Worm (Caenorhabditis elegans) whole organism, young adult: Measurements from ENCODE around the gene W03C9.6.

Experiments
- B0019.2 ChIP-seq: fragments of 200-800 bp; sonication (Bioruptor generic); conservative IDR thresholded peaks from 2 replicates; pipeline ENCODE4 v1.3.6; 2022; ENCODE audit warnings: missing genetic modification reagents, missing genetic modification characterization, missing compliant biosample characterization
- B0336.3 ChIP-seq: fragments of 200-800 bp; sonication (Bioruptor generic); IDR thresholded peaks from 2 replicates; pipeline ENCODE4 v1.3.6; 2022; ENCODE audit warnings: missing genetic modification characterization, missing compliant biosample characterization
- C17E4.6 ChIP-seq: fragments of 200-800 bp; sonication (Bioruptor generic); IDR thresholded peaks from 2 replicates; pipeline ENCODE4 v1.3.6; 2022; ENCODE audit warnings: missing genetic modification reagents, missing genetic modification characterization, missing compliant biosample characterization
- F33H1.4 ChIP-seq: fragments of 200-800 bp; sonication (Bioruptor generic); IDR thresholded peaks from 2 replicates; pipeline ENCODE4 v1.3.6; 2022; ENCODE audit warnings: missing genetic modification reagents, missing genetic modification characterization, missing compliant biosample characterization
- F39B2.1 ChIP-seq: fragments of 200-800 bp; sonication (Bioruptor generic); IDR thresholded peaks from 2 replicates; pipeline ENCODE4 v1.3.6; 2022; ENCODE audit warnings: missing genetic modification reagents, missing genetic modification characterization, missing compliant biosample characterization
- F49E8.2 ChIP-seq: sonication (generic microtip); optimal IDR thresholded peaks from 3 replicates; lab custom pipeline; 2017; ENCODE audit warnings: missing genetic modification characterization, mild to moderate bottlenecking, missing compliant biosample characterization, antibody characterized with exemption, moderate library complexity; ENCODE audit not compliant: insufficient read depth
- K12H6.12 ChIP-seq: fragments of 200-800 bp; sonication (Bioruptor generic); optimal IDR thresholded peaks from 2 replicates; lab custom pipeline; 2018; ENCODE audit warnings: mild to moderate bottlenecking, missing genetic modification characterization, missing compliant biosample characterization
- T07F8.4 ChIP-seq: sonication (generic microtip); optimal IDR thresholded peaks from 2 replicates; lab custom pipeline; 2016; ENCODE audit warnings: mild to moderate bottlenecking, missing genetic modification characterization, moderate library complexity, missing compliant biosample characterization
- T26A5.8 ChIP-seq: sonication (generic microtip); optimal IDR thresholded peaks from 2 replicates; lab custom pipeline; 2016; ENCODE audit warnings: missing genetic modification characterization, missing compliant biosample characterization
- Y53G8AR.9 ChIP-seq: fragments of 200-800 bp; sonication (Bioruptor generic); conservative IDR thresholded peaks from 2 replicates; pipeline ENCODE4 v1.3.6; 2022; ENCODE audit warnings: missing genetic modification reagents, missing genetic modification characterization, missing compliant biosample characterization
- Y79H2A.3 ChIP-seq: fragments of 200-800 bp; sonication (Bioruptor generic); conservative IDR thresholded peaks from 2 replicates; pipeline ENCODE4 v1.3.6; 2022; ENCODE audit warnings: missing genetic modification reagents, missing genetic modification characterization, missing compliant biosample characterization
- aptf-2 ChIP-seq: fragments of 200-800 bp; sonication (Bioruptor generic); conservative IDR thresholded peaks from 2 replicates; pipeline ENCODE4 v1.3.6; 2022; ENCODE audit warnings: missing genetic modification reagents, missing genetic modification characterization, missing compliant biosample characterization
- aptf-3 ChIP-seq: fragments of 200-800 bp; sonication (Bioruptor generic); IDR thresholded peaks from 2 replicates; pipeline ENCODE4 v1.3.6; 2022; ENCODE audit warnings: missing genetic modification characterization, missing compliant biosample characterization
- athp-1 ChIP-seq: sonication (generic microtip); optimal IDR thresholded peaks from 2 replicates; lab custom pipeline; 2017; ENCODE audit warnings: mild to moderate bottlenecking, missing genetic modification characterization, missing compliant biosample characterization
- attf-6 ChIP-seq: fragments of 200-800 bp; sonication (Bioruptor generic); IDR thresholded peaks from 2 replicates; pipeline ENCODE4 v1.3.6; 2022; ENCODE audit warnings: missing genetic modification reagents, missing genetic modification characterization, missing compliant biosample characterization
- cebp-1 ChIP-seq, 2 experiments: fragments of 200-800 bp in 1 of 2; sonication (Bioruptor generic) in 1 of 2; sonication (generic microtip) in 1 of 2; IDR thresholded peaks in 1 of 2; optimal IDR thresholded peaks in 1 of 2; 2 replicates each; pipeline versions ENCODE4 v1.3.6 to Lab custom; 2017 to 2022; ENCODE audit warnings: missing compliant biosample characterization in 2 of 2, missing genetic modification characterization in 2 of 2, mild to moderate bottlenecking in 1 of 2, missing genetic modification reagents in 1 of 2, moderate library complexity in 1 of 2
- cebp-2 ChIP-seq: fragments of 200-800 bp; sonication (Bioruptor generic); IDR thresholded peaks from 2 replicates; pipeline ENCODE4 v1.3.6; 2022; ENCODE audit warnings: missing genetic modification characterization, missing compliant biosample characterization
- ceh-27 ChIP-seq: fragments of 200-800 bp; sonication (Bioruptor generic); optimal IDR thresholded peaks from 2 replicates; lab custom pipeline; 2018; ENCODE audit warnings: mild to moderate bottlenecking, missing genetic modification characterization, moderate library complexity, missing compliant biosample characterization
- ceh-40 ChIP-seq: fragments of 200-800 bp; sonication (Bioruptor generic); IDR thresholded peaks from 2 replicates; pipeline ENCODE4 v1.3.6; 2022; ENCODE audit warnings: missing genetic modification characterization, missing compliant biosample characterization
- ceh-91 ChIP-seq: fragments of 200-800 bp; sonication (Bioruptor generic); IDR thresholded peaks from 2 replicates; pipeline ENCODE4 v1.3.6; 2022; ENCODE audit warnings: missing genetic modification reagents, missing genetic modification characterization, missing compliant biosample characterization
- ets-4 ChIP-seq: fragments of 200-800 bp; sonication (Bioruptor generic); optimal IDR thresholded peaks from 2 replicates; lab custom pipeline; 2018; ENCODE audit warnings: mild to moderate bottlenecking, missing genetic modification characterization, missing compliant biosample characterization
- him-1 ChIP-seq: sonication (generic microtip); optimal IDR thresholded peaks from 2 replicates; lab custom pipeline; 2016; ENCODE audit warnings: missing genotype, missing genetic modification reagents, missing genetic modification characterization, missing compliant biosample characterization
- hmg-1.2 ChIP-seq: fragments of 200-800 bp; sonication (Bioruptor generic); IDR thresholded peaks from 2 replicates; pipeline ENCODE4 v1.3.6; 2022; ENCODE audit warnings: missing genetic modification reagents, missing genetic modification characterization, missing compliant biosample characterization
- hmg-20 ChIP-seq: fragments of 200-800 bp; sonication (Bioruptor generic); IDR thresholded peaks from 2 replicates; pipeline ENCODE4 v1.3.6; 2022; ENCODE audit warnings: missing genetic modification reagents, missing genetic modification characterization, missing compliant biosample characterization
- hsf-1 ChIP-seq: fragments of 200-800 bp; sonication (Bioruptor generic); IDR thresholded peaks from 2 replicates; pipeline ENCODE4 v1.3.6; 2022; ENCODE audit warnings: missing genetic modification reagents, missing genetic modification characterization, missing compliant biosample characterization
- let-526 ChIP-seq: fragments of 200-800 bp; sonication (Bioruptor generic); IDR thresholded peaks from 2 replicates; pipeline ENCODE4 v1.3.6; 2022; ENCODE audit warnings: missing genetic modification reagents, missing genetic modification characterization, missing compliant biosample characterization
- lsl-1 ChIP-seq: fragments of 200-800 bp; sonication (Bioruptor generic); optimal IDR thresholded peaks from 2 replicates; lab custom pipeline; 2018; ENCODE audit warnings: mild to moderate bottlenecking, missing genetic modification characterization, moderate library complexity, missing compliant biosample characterization
- madf-10 ChIP-seq: sonication (generic microtip); optimal IDR thresholded peaks from 2 replicates; lab custom pipeline; 2016; ENCODE audit warnings: mild to moderate bottlenecking, missing genetic modification characterization, missing compliant biosample characterization
- mcd-1 ChIP-seq: fragments of 200-800 bp; sonication (Bioruptor generic); IDR thresholded peaks from 2 replicates; pipeline ENCODE4 v1.3.6; 2022; ENCODE audit warnings: missing genetic modification reagents, missing genetic modification characterization, missing compliant biosample characterization
- mes-4 ChIP-seq: sonication (generic microtip); optimal IDR thresholded peaks from 2 replicates; lab custom pipeline; 2016; ENCODE audit warnings: missing genotype, missing genetic modification characterization, missing compliant biosample characterization
- nhr-27 ChIP-seq: fragments of 200-800 bp; sonication (Bioruptor generic); optimal IDR thresholded peaks from 2 replicates; lab custom pipeline; 2018; ENCODE audit warnings: mild to moderate bottlenecking, missing genetic modification characterization, moderate library complexity, missing compliant biosample characterization
- nhr-80 ChIP-seq: sonication (generic microtip); optimal IDR thresholded peaks from 2 replicates; lab custom pipeline; 2016; ENCODE audit warnings: missing genetic modification characterization, missing compliant biosample characterization
- nhr-90 ChIP-seq: sonication (generic microtip); optimal IDR thresholded peaks from 2 replicates; lab custom pipeline; 2016; ENCODE audit warnings: missing genotype, mild to moderate bottlenecking, missing genetic modification characterization, missing compliant biosample characterization
- pha-4 ChIP-seq: fragments of 150-350 bp; sonication (generic microtip); optimal IDR thresholded peaks from 2 replicates; lab custom pipeline; 2014; ENCODE audit warnings: missing biosample characterization, missing genetic modification reagents, missing genetic modification characterization
- rec-8 ChIP-seq, 2 experiments: sonication (generic microtip); optimal IDR thresholded peaks; 2 replicates each; lab custom pipeline; 2016; ENCODE audit warnings: mild to moderate bottlenecking in 2 of 2, missing genetic modification characterization in 2 of 2, missing genetic modification reagents in 2 of 2, missing genotype in 2 of 2, missing biosample characterization in 1 of 2, missing compliant biosample characterization in 1 of 2, moderate library complexity in 1 of 2
- rpc-1 ChIP-seq, 2 experiments: fragments of 150-350 bp in 1 of 2; sonication (generic microtip) in 1 of 2; optimal IDR thresholded peaks; 2 replicates each; lab custom pipeline; 2014 to 2018; ENCODE audit warnings: missing biosample characterization in 1 of 2, missing genetic modification characterization in 1 of 2, missing genetic modification reagents in 1 of 2, missing genotype in 1 of 2
- sea-2 ChIP-seq: fragments of 200-800 bp; sonication (Bioruptor generic); IDR thresholded peaks from 2 replicates; pipeline ENCODE4 v1.3.6; 2022; ENCODE audit warnings: missing genetic modification characterization, missing compliant biosample characterization
- snpc-1.1 ChIP-seq: sonication (generic microtip); optimal IDR thresholded peaks from 2 replicates; lab custom pipeline; 2017; ENCODE audit warnings: missing genetic modification characterization, mild to moderate bottlenecking, missing compliant biosample characterization, antibody characterized with exemption, moderate library complexity, missing genotype, missing genetic modification reagents; ENCODE audit not compliant: insufficient read depth
- snpc-1.3 ChIP-seq: sonication (generic microtip); optimal IDR thresholded peaks from 2 replicates; lab custom pipeline; 2017; ENCODE audit warnings: missing genetic modification characterization, mild to moderate bottlenecking, missing compliant biosample characterization, antibody characterized with exemption, moderate library complexity, missing genotype, missing genetic modification reagents; ENCODE audit not compliant: insufficient read depth
- snpc-4 ChIP-seq, 5 experiments: fragments of 150-350 bp in 1 of 5; sonication (generic microtip) in 4 of 5; optimal IDR thresholded peaks; 2 replicates each; lab custom pipeline; 2014 to 2018; ENCODE audit warnings: missing genetic modification characterization in 5 of 5, missing biosample characterization in 3 of 5, antibody characterized with exemption in 2 of 5, mild to moderate bottlenecking in 2 of 5, missing compliant biosample characterization in 2 of 5, missing genotype in 2 of 5, moderate library complexity in 2 of 5, missing genetic modification reagents in 1 of 5
- tlf-1 ChIP-seq: fragments of 200-800 bp; sonication (Bioruptor generic); optimal IDR thresholded peaks from 2 replicates; lab custom pipeline; 2018; ENCODE audit warnings: mild to moderate bottlenecking, missing genetic modification characterization, missing compliant biosample characterization
- unc-130 ChIP-seq: sonication (generic microtip); optimal IDR thresholded peaks from 2 replicates; lab custom pipeline; 2016; ENCODE audit warnings: missing genetic modification reagents, missing genetic modification characterization, missing compliant biosample characterization
- unc-62 ChIP-seq: fragments of 150-350 bp; optimal IDR thresholded peaks from 2 replicates; lab custom pipeline; 2014; ENCODE audit warnings: missing biosample characterization, missing genetic modification reagents, missing genetic modification characterization
- xnd-1 ChIP-seq: sonication (generic microtip); optimal IDR thresholded peaks from 2 replicates; lab custom pipeline; 2016; ENCODE audit warnings: missing genotype, missing genetic modification reagents, missing genetic modification characterization, missing compliant biosample characterization
- ztf-18 ChIP-seq: sonication (generic microtip); optimal IDR thresholded peaks from 2 replicates; lab custom pipeline; 2016; ENCODE audit warnings: missing genotype, mild to moderate bottlenecking, missing genetic modification characterization, missing compliant biosample characterization
- ztf-6 ChIP-seq: fragments of 200-800 bp; sonication (Bioruptor generic); IDR thresholded peaks from 2 replicates; pipeline ENCODE4 v1.3.6; 2022; ENCODE audit warnings: missing genetic modification reagents, missing genetic modification characterization, missing compliant biosample characterization

W03C9.6 gene

ce11 chrII:11917530-11917952, 36.8 kb upstream of the W03C9.6 start (continued):
- TF ChIP-seq hmg-1.2 (GFP tag; lab: Robert Waterston, UW) = peak; percentile 51
- TF ChIP-seq cebp-1 (GFP tag; IDR thresholded peaks at IDR 0.05; lab: Robert Waterston, UW) = no peak
- peak; percentile 72 for TF ChIP-seq cebp-1 (tag; optimal IDR thresholded peaks at IDR 0.05; lab: Kevin White, UChicago)
- TF ChIP-seq F49E8.2 = peak; percentile 94
- no peak for TF ChIP-seq aptf-2 (GFP tag; lab: Robert Waterston, UW)
- no peak for TF ChIP-seq nhr-27
- peak; percentile 69 for TF ChIP-seq xnd-1
- TF ChIP-seq him-1 (tag; lab: Kevin White, UChicago) = peak; percentile 74
- TF ChIP-seq B0019.2 (GFP tag; lab: Robert Waterston, UW) = peak; percentile 46
- no peak for TF ChIP-seq ceh-91 (GFP tag; lab: Robert Waterston, UW)
- peak; percentile 53; the same call in 1 of the 2 replicates for TF ChIP-seq F33H1.4 (GFP tag; lab: Robert Waterston, UW)
- TF ChIP-seq snpc-1.3 = peak; percentile 90
- TF ChIP-seq madf-10 (tag; lab: Kevin White, UChicago) = no peak
- peak; percentile 95 for TF ChIP-seq B0336.3 (GFP tag; lab: Robert Waterston, UW)
- peak; percentile 53 for TF ChIP-seq snpc-1.1 (tag; lab: Kevin White, UChicago)
- TF ChIP-seq hsf-1 = peak; percentile 82
- TF ChIP-seq nhr-80 = no peak
- TF ChIP-seq pha-4 (tag; lab: Kevin White, UChicago) = no peak
- TF ChIP-seq hmg-20 (GFP tag; lab: Robert Waterston, UW) = peak; percentile 57; the same call in 1 of the 2 replicates
- peak; percentile 77 for TF ChIP-seq T26A5.8
- peak; percentile 61 for TF ChIP-seq lsl-1 (GFP tag; lab: Kevin White, UChicago)
- peak; percentile 82 for TF ChIP-seq tlf-1 (GFP tag; lab: Kevin White, UChicago)
- TF ChIP-seq ceh-27 (GFP tag; lab: Kevin White, UChicago) = no peak
- TF ChIP-seq aptf-3 (GFP tag; lab: Robert Waterston, UW) = peak; percentile 74; the same call in 1 of the 2 replicates
- peak; percentile 84 for TF ChIP-seq attf-6 (GFP tag; lab: Robert Waterston, UW)
- no peak for TF ChIP-seq let-526 (GFP tag; lab: Robert Waterston, UW)
- TF ChIP-seq Y53G8AR.9 (GFP tag; lab: Robert Waterston, UW) = peak; percentile 92
- TF ChIP-seq F39B2.1 (GFP tag; lab: Robert Waterston, UW) = peak; percentile 93
- TF ChIP-seq ztf-6 (GFP tag; lab: Robert Waterston, UW) = no peak
- peak; percentile 73 for TF ChIP-seq C17E4.6 (GFP tag; lab: Robert Waterston, UW)
- no peak for TF ChIP-seq sea-2
- peak; percentile 28 for TF ChIP-seq ztf-18 (tag; lab: Kevin White, UChicago)
- TF ChIP-seq T07F8.4 (tag; lab: Kevin White, UChicago) = peak; percentile 43
- TF ChIP-seq rpc-1 (optimal IDR thresholded peaks at IDR 0.05; lab: Kevin White, UChicago) = no peak
- TF ChIP-seq rpc-1 (tag; optimal IDR thresholded peaks at IDR 0.05; lab: Kevin White, UChicago) = no peak
- peak; percentile 11 for TF ChIP-seq nhr-90
- peak; percentile 51 for TF ChIP-seq snpc-4 (GFP tag; optimal IDR thresholded peaks at IDR 0.05; lab: Kevin White, UChicago)
- TF ChIP-seq snpc-4 (tag; optimal IDR thresholded peaks at IDR 0.05; lab: Kevin White, UChicago) = peak in 2 of 4 experiments; percentile 38 to 42
- no peak for TF ChIP-seq ets-4 (GFP tag; lab: Kevin White, UChicago)
- TF ChIP-seq athp-1 (tag; lab: Kevin White, UChicago) = peak; percentile 91
- no peak for TF ChIP-seq unc-62
- TF ChIP-seq mcd-1 (GFP tag; lab: Robert Waterston, UW) = peak; percentile 59
- peak in 1 of 2 experiments; percentile 71 for TF ChIP-seq rec-8 (tag; optimal IDR thresholded peaks at IDR 0.05; lab: Kevin White, UChicago)
- TF ChIP-seq mes-4 (tag; lab: Kevin White, UChicago) = peak; percentile 25
- peak; percentile 95 for TF ChIP-seq unc-130 (GFP tag; lab: Kevin White, UChicago)
- peak; percentile 91; the same call in 1 of the 2 replicates for TF ChIP-seq Y79H2A.3 (GFP tag; lab: Robert Waterston, UW)
- peak; percentile 70; the same call in 1 of the 2 replicates for TF ChIP-seq cebp-2
- peak; percentile 72; the same call in 1 of the 2 replicates for TF ChIP-seq ceh-40 (GFP tag; lab: Robert Waterston, UW)
- no peak for TF ChIP-seq K12H6.12 (tag; lab: Kevin White, UChicago)
